Worm (Caenorhabditis elegans): ENCODE data around the gene ZC196.3.
"Not testable (repeated sequence)": the region's sequence is repeated elsewhere in the genome, so short reads cannot be mapped to it uniquely, and the experiment has no call there.

ZC196.3 gene

DNA sequence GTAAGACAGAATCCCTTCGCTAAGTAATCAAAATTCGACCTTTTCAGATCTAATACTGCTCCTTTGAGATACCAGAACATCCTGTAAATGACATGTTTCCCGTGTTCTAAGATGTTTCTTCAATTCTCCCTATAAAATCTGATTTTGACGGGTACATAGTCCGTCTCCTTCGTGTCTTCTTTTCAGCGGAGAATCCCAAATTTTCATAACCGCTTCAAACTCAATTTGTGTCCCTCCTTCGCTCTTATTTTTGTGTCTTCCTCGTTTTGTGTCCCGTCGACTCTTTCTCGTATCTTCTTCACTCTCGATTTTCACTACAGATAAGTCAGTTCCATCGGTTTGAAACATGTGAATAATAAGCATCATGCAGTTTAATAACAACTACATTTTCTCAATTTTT lies 20.3 kb upstream of the ZC196.3 start, which contains the start of gene glr-5:
glr-5 (plus strand) TSS at position 321 of the 400 bp plus-strand sequence.
- no peak for TF ChIP-seq aly-2 (tag; optimal IDR thresholded peaks at IDR 0.05)
- no peak for TF ChIP-seq elt-3 (tag; optimal IDR thresholded peaks at IDR 0.05)
- no peak for TF ChIP-seq ceh-9 (tag; optimal IDR thresholded peaks at IDR 0.05)
- no peak for TF ChIP-seq ama-1 (optimal IDR thresholded peaks at IDR 0.05)
- TF ChIP-seq nhr-43 (tag; optimal IDR thresholded peaks at IDR 0.05; ENCODE audit: poor library complexity, severe bottlenecking): no peak
- TF ChIP-seq fos-1 (tag; optimal IDR thresholded peaks at IDR 0.05): no peak
- TF ChIP-seq fkh-10 (GFP tag; optimal IDR thresholded peaks at IDR 0.05): no peak
- TF ChIP-seq pha-4 (tag; optimal IDR thresholded peaks at IDR 0.05): no peak
- no peak for TF ChIP-seq nhr-23 (tag; optimal IDR thresholded peaks at IDR 0.05)
- TF ChIP-seq ceh-28 (tag; optimal IDR thresholded peaks at IDR 0.05): no peak
- no peak for TF ChIP-seq ceh-16 (tag; optimal IDR thresholded peaks at IDR 0.05)
- TF ChIP-seq daf-12 (tag; optimal IDR thresholded peaks at IDR 0.05): no peak
- no peak for TF ChIP-seq eor-1 (tag; optimal IDR thresholded peaks at IDR 0.05)
- TF ChIP-seq lin-15B (tag; optimal IDR thresholded peaks at IDR 0.05): no peak
- no peak for TF ChIP-seq elt-1 (tag; optimal IDR thresholded peaks at IDR 0.05)
- no peak for TF ChIP-seq ztf-4 (tag; optimal IDR thresholded peaks at IDR 0.05)
- TF ChIP-seq nhr-28 (tag; optimal IDR thresholded peaks at IDR 0.05): no peak
- TF ChIP-seq pqm-1 (tag; optimal IDR thresholded peaks at IDR 0.05): no peak

DNA sequence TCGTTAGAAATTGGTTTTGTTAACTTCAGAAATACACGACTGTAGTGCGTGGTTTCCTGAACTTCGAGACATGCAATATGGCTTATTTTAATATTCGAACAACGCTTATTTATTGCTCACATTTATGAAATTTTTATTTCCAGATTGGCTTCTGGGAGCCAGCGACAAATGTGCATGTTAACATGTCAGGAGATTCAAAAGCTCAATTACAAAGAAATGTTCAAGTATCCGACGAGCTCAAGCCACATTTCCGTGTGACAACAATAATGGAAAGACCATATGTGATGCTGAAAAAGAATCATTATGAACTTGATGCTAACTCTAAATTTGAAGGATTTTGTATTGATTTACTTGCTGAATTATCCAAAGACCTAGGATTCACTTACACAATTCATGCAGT lies 18.1 kb upstream of the ZC196.3 start:
- TF ChIP-seq nhr-28 (tag; optimal IDR thresholded peaks at IDR 0.05) (no peak), sea-2 (GFP tag; optimal IDR thresholded peaks at IDR 0.05) (no peak), zag-1 (tag; optimal IDR thresholded peaks at IDR 0.05) (no peak), ztf-4 (tag; optimal IDR thresholded peaks at IDR 0.05) (no peak), fos-1 (tag; optimal IDR thresholded peaks at IDR 0.05) (no peak), ceh-28 (tag; optimal IDR thresholded peaks at IDR 0.05) (no peak), ama-1 (optimal IDR thresholded peaks at IDR 0.05) (no peak), nhr-237 (tag; optimal IDR thresholded peaks at IDR 0.05) (no peak), egl-5 (tag; optimal IDR thresholded peaks at IDR 0.05) (no peak), nhr-12 (tag; optimal IDR thresholded peaks at IDR 0.05) (no peak), elt-3 (tag; optimal IDR thresholded peaks at IDR 0.05) (no peak), nhr-25 (tag; optimal IDR thresholded peaks at IDR 0.05) (no peak), mml-1 (tag; optimal IDR thresholded peaks at IDR 0.05) (no peak), ztf-11 (tag; optimal IDR thresholded peaks at IDR 0.05) (no peak), snpc-4 (tag; optimal IDR thresholded peaks at IDR 0.05) (no peak), eor-1 (tag; optimal IDR thresholded peaks at IDR 0.05) (no peak), pqm-1 (tag; optimal IDR thresholded peaks at IDR 0.05) (no peak), nhr-43 (tag; optimal IDR thresholded peaks at IDR 0.05; ENCODE audit: poor library complexity, severe bottlenecking) (no peak), nfya-1 (tag; optimal IDR thresholded peaks at IDR 0.05; ENCODE audit: insufficient read depth) (no peak)

DNA sequence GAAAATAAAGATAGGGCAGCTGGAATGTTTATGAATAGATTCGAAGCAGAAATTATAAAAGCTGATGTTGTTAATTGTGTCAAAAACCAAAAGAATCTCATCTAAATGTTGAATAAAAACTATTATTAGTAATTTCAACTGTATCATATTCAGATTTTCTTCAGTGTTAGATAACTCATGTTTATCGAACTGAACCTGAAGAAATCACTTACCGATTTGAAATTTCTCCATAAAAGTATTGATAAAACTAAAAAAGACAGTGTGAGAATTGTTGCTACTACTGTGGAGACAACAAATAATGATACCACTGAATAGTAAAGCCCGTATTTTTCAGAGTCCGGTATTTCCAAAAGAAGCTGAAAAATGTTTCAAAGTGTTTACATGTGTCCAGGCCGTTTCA lies 14.3 kb upstream of the ZC196.3 start, which contains the start of gene ZC196.8:
ZC196.8 (minus strand) TSS at position 101 of the 400 bp plus-strand sequence.
- not testable (repeated sequence) for TF ChIP-seq nhr-25 (tag; optimal IDR thresholded peaks at IDR 0.05); ZK546.5 (tag; optimal IDR thresholded peaks at IDR 0.05); nhr-43 (tag; optimal IDR thresholded peaks at IDR 0.05; ENCODE audit: poor library complexity, severe bottlenecking)

DNA sequence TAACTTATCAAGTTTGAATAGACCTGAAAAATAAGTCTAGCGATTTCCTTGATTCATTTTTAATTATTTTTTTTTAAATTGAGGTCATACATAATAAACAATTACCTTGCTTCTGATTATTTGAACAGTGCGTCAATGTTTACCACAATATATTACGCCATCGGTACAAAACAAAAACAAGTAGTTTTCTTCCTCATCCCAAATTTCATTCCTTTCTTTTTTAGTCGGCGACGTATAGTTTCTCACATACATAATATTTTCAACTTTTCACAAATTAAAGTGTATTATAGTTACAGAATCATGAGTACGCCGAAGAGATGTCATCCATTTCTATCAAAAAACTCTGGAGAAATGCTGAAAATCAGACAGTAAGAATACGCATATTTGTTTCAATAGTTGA lies 10.2 kb upstream of the ZC196.3 start, which contains the start of gene droe-8:
droe-8 (plus strand) TSS at position 301 of the 400 bp plus-strand sequence.
- not testable (repeated sequence) for TF ChIP-seq nhr-77, ceh-16, egl-27 (tag; optimal IDR thresholded peaks at IDR 0.05)

DNA sequence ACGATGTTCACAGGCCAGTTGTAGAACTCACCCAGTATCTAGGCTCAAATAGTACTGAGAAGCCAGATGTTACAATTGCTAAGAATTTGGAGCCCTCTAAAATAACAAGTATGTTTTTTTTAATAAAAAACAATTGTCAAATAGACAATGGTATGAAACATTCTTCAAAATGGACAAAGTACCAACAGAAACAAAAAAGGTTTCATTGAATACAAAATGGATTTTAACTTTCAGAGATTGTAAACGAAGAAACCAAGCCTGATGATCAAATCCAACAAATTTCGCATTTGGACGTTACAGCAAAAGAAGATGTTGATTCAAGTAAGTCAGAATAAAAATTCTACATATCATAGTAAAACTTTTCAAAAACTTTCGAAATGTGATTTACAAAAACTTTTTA lies 9.4 kb upstream of the ZC196.3 start, which contains the start of gene ZC196.9:
ZC196.9 (minus strand) TSS at position 101 of the 400 bp plus-strand sequence.
- TF ChIP-seq fkh-10 (GFP tag; optimal IDR thresholded peaks at IDR 0.05) (no peak), tbx-2 (tag; optimal IDR thresholded peaks at IDR 0.05) (no peak), lin-15B (tag; optimal IDR thresholded peaks at IDR 0.05) (no peak), R02D3.7 (tag; optimal IDR thresholded peaks at IDR 0.05) (no peak), nhr-67 (tag; optimal IDR thresholded peaks at IDR 0.05) (no peak), eor-1 (tag; optimal IDR thresholded peaks at IDR 0.05) (no peak), lsy-12 (tag; optimal IDR thresholded peaks at IDR 0.05) (no peak), pqm-1 (tag; optimal IDR thresholded peaks at IDR 0.05) (no peak), egl-5 (tag; optimal IDR thresholded peaks at IDR 0.05) (no peak), ceh-82 (tag; optimal IDR thresholded peaks at IDR 0.05) (no peak), ceh-9 (tag; optimal IDR thresholded peaks at IDR 0.05) (no peak), nhr-237 (tag; optimal IDR thresholded peaks at IDR 0.05) (no peak), nhr-77 (tag; optimal IDR thresholded peaks at IDR 0.05) (no peak), ceh-28 (tag; optimal IDR thresholded peaks at IDR 0.05) (no peak), ztf-11 (tag; optimal IDR thresholded peaks at IDR 0.05) (no peak), lin-39 (tag; optimal IDR thresholded peaks at IDR 0.05) (no peak), snpc-4 (tag; optimal IDR thresholded peaks at IDR 0.05) (no peak), mml-1 (tag; optimal IDR thresholded peaks at IDR 0.05) (no peak), nhr-12 (tag; optimal IDR thresholded peaks at IDR 0.05) (no peak)

Data from whole organism, L3 larva.